Fruit fly (Drosophila melanogaster) whole organism, embryonic: ENCODE measurements around the gene CG11000.

Experiments
- Asciz ChIP-seq: fragments of 200-800 bp; sonication (Bioruptor generic); optimal IDR thresholded peaks from 2 replicates; lab custom pipeline; 2017; ENCODE audit warnings: missing biosample characterization, mild to moderate bottlenecking, missing genetic modification characterization, missing genetic modification reagents
- Awh ChIP-seq: fragments of 200-800 bp; sonication (Bioruptor generic); IDR thresholded peaks from 2 replicates; pipeline ENCODE4, ENCODE4 v1.3.6; 2022; ENCODE audit warnings: missing biosample characterization, missing genetic modification characterization
- BtbVII ChIP-seq: fragments of 200-800 bp; sonication (Bioruptor generic); optimal IDR thresholded peaks from 3 replicates; lab custom pipeline; 2017; ENCODE audit warnings: missing biosample characterization, mild to moderate bottlenecking, missing genetic modification characterization
- CG10147 ChIP-seq: fragments of 200-800 bp; sonication (Bioruptor generic); optimal IDR thresholded peaks from 2 replicates; lab custom pipeline; 2019; ENCODE audit warnings: missing biosample characterization, mild to moderate bottlenecking, missing genetic modification characterization, moderate library complexity
- CG10543 ChIP-seq: fragments of 200-800 bp; sonication (Bioruptor generic); optimal IDR thresholded peaks from 3 replicates; lab custom pipeline; 2017; ENCODE audit warnings: missing biosample characterization, mild to moderate bottlenecking, missing genetic modification characterization, moderate library complexity
- CG12071 ChIP-seq: fragments of 200-800 bp; sonication (Bioruptor generic); optimal IDR thresholded peaks from 3 replicates; lab custom pipeline; 2018; ENCODE audit warnings: missing biosample characterization, mild to moderate bottlenecking, missing genetic modification characterization
- CG12219 ChIP-seq: fragments of 200-800 bp; sonication (Bioruptor generic); optimal IDR thresholded peaks from 3 replicates; lab custom pipeline; 2018; ENCODE audit warnings: missing biosample characterization, mild to moderate bottlenecking, missing genetic modification characterization
- CG12942 ChIP-seq: fragments of 200-800 bp; sonication (Bioruptor generic); optimal IDR thresholded peaks from 3 replicates; lab custom pipeline; 2016; ENCODE audit warnings: missing biosample characterization, missing genetic modification characterization
- CG1603 ChIP-seq: fragments of 200-800 bp; sonication (Bioruptor generic); optimal IDR thresholded peaks from 2 replicates; lab custom pipeline; 2019; ENCODE audit warnings: missing biosample characterization, mild to moderate bottlenecking, missing genetic modification characterization, moderate library complexity
- CG1647 ChIP-seq: fragments of 200-800 bp; sonication (Bioruptor generic); optimal IDR thresholded peaks from 3 replicates; lab custom pipeline; 2016; ENCODE audit warnings: missing biosample characterization, missing genetic modification characterization
- CG2116 ChIP-seq: fragments of 200-800 bp; sonication (Bioruptor generic); optimal IDR thresholded peaks from 3 replicates; lab custom pipeline; 2018; ENCODE audit warnings: missing biosample characterization, mild to moderate bottlenecking, missing genetic modification characterization
- CG2120 ChIP-seq: fragments of 200-800 bp; sonication (Bioruptor generic); optimal IDR thresholded peaks from 3 replicates; lab custom pipeline; 2016; ENCODE audit warnings: missing biosample characterization, missing genetic modification characterization
- CG2129 ChIP-seq: fragments of 200-800 bp; sonication (Bioruptor generic); IDR thresholded peaks from 2 replicates; pipeline ENCODE4 v1.3.6; 2022; ENCODE audit warnings: missing biosample characterization, missing genetic modification characterization; ENCODE audit not compliant: partially characterized antibody
- CG31365 ChIP-seq: fragments of 200-800 bp; sonication (Bioruptor generic); optimal IDR thresholded peaks from 2 replicates; lab custom pipeline; 2018; ENCODE audit warnings: missing biosample characterization, mild to moderate bottlenecking, missing genetic modification characterization
- CG34422 ChIP-seq: fragments of 200-800 bp; sonication (Bioruptor generic); IDR thresholded peaks from 3 replicates; pipeline ENCODE4 v1.3.6; 2022; ENCODE audit warnings: missing biosample characterization, missing genetic modification characterization
- CG4282 ChIP-seq: fragments of 200-800 bp; sonication (Bioruptor generic); optimal IDR thresholded peaks from 2 replicates; lab custom pipeline; 2016; ENCODE audit warnings: missing biosample characterization, missing genetic modification characterization
- CG4730 ChIP-seq: fragments of 200-800 bp; sonication (Bioruptor generic); IDR thresholded peaks from 2 replicates; pipeline ENCODE4 v1.3.6; 2022; ENCODE audit warnings: missing biosample characterization, missing genetic modification characterization
- CG4854 ChIP-seq: fragments of 200-800 bp; sonication (Bioruptor generic); optimal IDR thresholded peaks from 2 replicates; lab custom pipeline; 2016; ENCODE audit warnings: missing biosample characterization, missing genetic modification characterization, inconsistent platforms
- CG7372 ChIP-seq: fragments of 200-800 bp; sonication (Bioruptor generic); IDR thresholded peaks from 2 replicates; pipeline ENCODE4 v1.3.6; 2022; ENCODE audit warnings: missing biosample characterization, missing genetic modification characterization
- CG7963 ChIP-seq: fragments of 200-800 bp; sonication (Bioruptor generic); IDR thresholded peaks from 3 replicates; pipeline ENCODE4 v1.3.6; 2022; ENCODE audit warnings: missing biosample characterization, missing genetic modification characterization; ENCODE audit not compliant: partially characterized antibody
- CG8089 ChIP-seq: fragments of 200-800 bp; sonication (Bioruptor generic); optimal IDR thresholded peaks from 3 replicates; lab custom pipeline; 2016; ENCODE audit warnings: missing biosample characterization, missing genetic modification characterization
- CG8281 ChIP-seq: fragments of 200-800 bp; sonication (Bioruptor generic); optimal IDR thresholded peaks from 2 replicates; lab custom pipeline; 2018; ENCODE audit warnings: missing biosample characterization, mild to moderate bottlenecking, missing genetic modification characterization, moderate library complexity
- CG9609 ChIP-seq: fragments of 200-800 bp; sonication (Bioruptor generic); optimal IDR thresholded peaks from 3 replicates; lab custom pipeline; 2016; ENCODE audit warnings: missing biosample characterization, missing genetic modification characterization
- CG9932 ChIP-seq: fragments of 200-800 bp; sonication (Bioruptor generic); IDR thresholded peaks from 2 replicates; pipeline ENCODE4 v1.3.6; 2022; ENCODE audit warnings: missing biosample characterization, missing genetic modification characterization
- ERR ChIP-seq: fragments of 200-800 bp; sonication (Bioruptor generic); optimal IDR thresholded peaks from 2 replicates; lab custom pipeline; 2016; ENCODE audit warnings: missing biosample characterization, missing genetic modification characterization
- Pdp1 ChIP-seq, 2 experiments: fragments of 200-800 bp; sonication (Bioruptor generic); optimal IDR thresholded peaks; 3 replicates each; lab custom pipeline; 2016; ENCODE audit warnings: missing biosample characterization in 2 of 2, missing genetic modification characterization in 2 of 2, mild to moderate bottlenecking in 1 of 2, moderate library complexity in 1 of 2
- Ptx1 ChIP-seq: fragments of 200-800 bp; sonication (Bioruptor generic); IDR thresholded peaks from 2 replicates; pipeline ENCODE4 v1.3.6; 2022; ENCODE audit warnings: missing biosample characterization, missing genetic modification characterization
- Rx ChIP-seq: fragments of 200-800 bp; sonication (Bioruptor generic); IDR thresholded peaks from 2 replicates; pipeline ENCODE4 v1.3.6; 2022; ENCODE audit warnings: missing biosample characterization, missing genetic modification characterization
- Trl ChIP-seq, 3 experiments: fragments of >200 bp in 2 of 3; fragments of 200-800 bp in 1 of 3; sonication (Bioruptor generic) in 1 of 3; optimal IDR thresholded peaks; 2 replicates in 1 of 3; 3 replicates in 2 of 3; lab custom pipeline; 2016 to 2017; ENCODE audit warnings: missing biosample characterization in 1 of 3, missing genetic modification characterization in 1 of 3
- aop ChIP-seq: fragments of 200-800 bp; sonication (Bioruptor generic); IDR thresholded peaks from 2 replicates; pipeline ENCODE4 v1.3.6; 2022; ENCODE audit warnings: missing biosample characterization, missing genetic modification characterization
- az2 ChIP-seq: fragments of 200-800 bp; sonication (Bioruptor generic); optimal IDR thresholded peaks from 3 replicates; lab custom pipeline; 2016; ENCODE audit warnings: missing biosample characterization, missing genetic modification characterization
- bbx ChIP-seq: fragments of 200-800 bp; sonication (Bioruptor generic); IDR thresholded peaks from 2 replicates; pipeline ENCODE4 v1.3.6; 2022; ENCODE audit warnings: missing biosample characterization, missing genetic modification characterization; ENCODE audit not compliant: partially characterized antibody
- bigmax ChIP-seq: fragments of 200-800 bp; sonication (Bioruptor generic); optimal IDR thresholded peaks from 2 replicates; lab custom pipeline; 2018; ENCODE audit warnings: missing biosample characterization, mild to moderate bottlenecking, missing genetic modification characterization
- cato ChIP-seq: fragments of 200-800 bp; sonication (Bioruptor generic); optimal IDR thresholded peaks from 2 replicates; lab custom pipeline; 2016; ENCODE audit warnings: missing biosample characterization, missing genetic modification characterization, borderline replicate concordance
- dimm ChIP-seq: fragments of 200-800 bp; sonication (Bioruptor generic); IDR thresholded peaks from 2 replicates; pipeline ENCODE4 v1.3.6; 2022; ENCODE audit warnings: missing biosample characterization, missing genetic modification characterization
- exex ChIP-seq: fragments of 200-800 bp; sonication (Bioruptor generic); optimal IDR thresholded peaks from 4 replicates; lab custom pipeline; 2018; ENCODE audit warnings: missing biosample characterization, mild to moderate bottlenecking, missing genetic modification characterization, moderate library complexity
- gcm ChIP-seq: fragments of 200-800 bp; sonication (Bioruptor generic); optimal IDR thresholded peaks from 2 replicates; lab custom pipeline; 2019; ENCODE audit warnings: missing biosample characterization, mild to moderate bottlenecking, missing genetic modification characterization, moderate library complexity
- kni ChIP-seq: fragments of 200-800 bp; sonication (Bioruptor generic); optimal IDR thresholded peaks from 3 replicates; lab custom pipeline; 2017; ENCODE audit warnings: mild to moderate bottlenecking, missing biosample characterization, missing genetic modification reagents, missing genetic modification characterization
- lab ChIP-seq: fragments of 200-800 bp; sonication (Bioruptor generic); optimal IDR thresholded peaks from 3 replicates; lab custom pipeline; 2017; ENCODE audit warnings: missing biosample characterization, missing genetic modification characterization, mild to moderate bottlenecking, moderate library complexity, missing genetic modification reagents
- salm ChIP-seq: fragments of 200-800 bp; sonication (Bioruptor generic); optimal IDR thresholded peaks from 2 replicates; lab custom pipeline; 2018; ENCODE audit warnings: missing biosample characterization, mild to moderate bottlenecking, missing genetic modification characterization
- sima ChIP-seq: fragments of 200-800 bp; sonication (Bioruptor generic); optimal IDR thresholded peaks from 2 replicates; lab custom pipeline; 2016; ENCODE audit warnings: missing biosample characterization, missing genetic modification characterization
- stwl ChIP-seq: fragments of 200-800 bp; sonication (Bioruptor generic); optimal IDR thresholded peaks from 3 replicates; lab custom pipeline; 2018; ENCODE audit warnings: missing biosample characterization, mild to moderate bottlenecking, missing genetic modification characterization, moderate library complexity
- tin ChIP-seq: fragments of 200-800 bp; sonication (Bioruptor generic); optimal IDR thresholded peaks from 3 replicates; lab custom pipeline; 2016; ENCODE audit warnings: missing biosample characterization, missing genetic modification characterization
- tup ChIP-seq: fragments of 200-800 bp; sonication (Bioruptor generic); optimal IDR thresholded peaks from 2 replicates; lab custom pipeline; 2016; ENCODE audit warnings: missing biosample characterization, mild to moderate bottlenecking, missing genetic modification characterization, moderate library complexity
- twi ChIP-seq: fragments of 200-800 bp; optimal IDR thresholded peaks from 2 replicates; lab custom pipeline; 2019; ENCODE audit warnings: missing biosample characterization, mild to moderate bottlenecking, missing genetic modification characterization, moderate library complexity
- vvl ChIP-seq: fragments of 200-800 bp; sonication (Bioruptor generic); IDR thresholded peaks from 2 replicates; pipeline ENCODE4 v1.3.6; 2022; ENCODE audit warnings: missing biosample characterization, missing genetic modification characterization
- z ChIP-seq: fragments of 200-800 bp; sonication (Bioruptor generic); IDR thresholded peaks from 3 replicates; pipeline ENCODE4 v1.3.6; 2022; ENCODE audit warnings: missing biosample characterization, missing genetic modification characterization

The CG11000 gene

DNA sequence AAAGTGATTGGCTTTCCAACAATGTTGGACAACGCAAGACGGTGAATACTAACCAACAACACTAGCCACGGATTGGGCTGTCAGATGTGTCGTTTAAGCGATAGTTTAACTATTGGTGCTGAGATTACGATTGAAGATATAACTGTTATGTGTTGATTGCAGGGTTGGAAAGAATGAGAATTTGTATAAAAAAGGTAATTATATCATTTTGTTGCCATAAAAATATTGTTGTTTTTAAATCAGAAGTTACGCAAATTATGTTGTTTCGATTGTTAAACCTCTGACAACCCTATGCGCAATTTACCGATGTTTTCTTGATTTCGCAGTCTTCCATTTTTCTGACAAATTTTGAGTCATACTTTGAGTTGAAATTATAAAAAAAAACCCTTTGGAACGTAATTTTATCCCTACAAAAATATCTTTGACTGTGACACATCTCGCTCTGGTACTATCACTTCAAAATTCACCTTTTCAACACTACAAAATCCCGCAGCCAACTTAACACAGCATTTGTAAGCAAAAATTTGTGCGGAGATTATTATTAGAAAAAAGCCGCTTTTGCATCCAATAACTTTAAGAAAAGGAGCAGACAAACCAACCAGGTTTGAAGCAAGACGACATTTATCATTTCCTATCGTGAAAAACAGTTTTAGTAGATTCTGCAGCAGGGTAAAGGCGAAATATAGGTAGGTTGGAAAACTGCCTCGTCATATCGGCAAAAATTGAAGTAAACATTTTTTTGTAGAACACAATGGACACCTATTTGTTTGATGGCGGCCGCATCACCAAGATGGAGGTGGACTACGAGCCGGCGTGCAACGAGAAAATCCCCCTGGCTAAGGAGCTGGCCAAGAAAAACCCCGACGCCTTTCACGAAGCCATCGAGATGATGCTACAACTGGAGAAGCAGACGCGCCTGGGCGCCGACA, 12.8 kb upstream of the CG11000 start, which contains the start of the genes Hat1 and Rpn5 (continued):
- TF ChIP-seq bbx (GFP tag; lab: Robert Waterston, UW) (peak; percentile 65), CG1647 (GFP tag; lab: Kevin White, UChicago) (peak; percentile 88), salm (tag; lab: Kevin White, UChicago) (no peak), kni (GFP tag; lab: Kevin White, UChicago) (no peak), Ptx1 (GFP tag; lab: Robert Waterston, UW) (peak; percentile 69), CG4282 (GFP tag; lab: Kevin White, UChicago) (peak; percentile 91), CG2116 (GFP tag; lab: Kevin White, UChicago) (peak; percentile 75), tup (GFP tag; lab: Kevin White, UChicago) (peak; percentile 56), bigmax (GFP tag; lab: Kevin White, UChicago) (no peak), CG10147 (GFP tag; lab: Kevin White, UChicago) (peak; percentile 78), CG1603 (tag; lab: Kevin White, UChicago) (peak; percentile 65), ERR (peak; percentile 78), CG2120 (peak; percentile 96), Rx (no peak; the same call in 1 of the 2 replicates), CG10543 (GFP tag; lab: Kevin White, UChicago) (peak; percentile 75), CG2129 (GFP tag; lab: Robert Waterston, UW) (peak; percentile 52), exex (peak; percentile 32), CG8281 (peak; percentile 36), tin (peak; percentile 88), CG7372 (0 out of 2 replicates have a peak, but pooled peaks have one; percentile 50), BtbVII (peak; percentile 60), CG7963 (GFP tag; lab: Robert Waterston, UW) (peak; percentile 56; the same call in 2 of the 3 replicates), dimm (GFP tag; lab: Robert Waterston, UW) (no peak), CG9932 (GFP tag; lab: Robert Waterston, UW) (peak; percentile 88), lab (GFP tag; lab: Kevin White, UChicago) (peak; percentile 83), CG12071 (GFP tag; lab: Kevin White, UChicago) (no peak), CG8089 (GFP tag; lab: Kevin White, UChicago) (peak; percentile 87), gcm (GFP tag; lab: Kevin White, UChicago) (peak; percentile 0), az2 (GFP tag; lab: Kevin White, UChicago) (peak; percentile 84), CG12219 (GFP tag; lab: Kevin White, UChicago) (no peak), twi (tag; lab: Kevin White, UChicago) (peak; percentile 61), vvl (GFP tag; lab: Robert Waterston, UW) (peak; percentile 59; the same call in 1 of the 2 replicates), CG4730 (GFP tag; lab: Robert Waterston, UW) (peak; percentile 4; the same call in 1 of the 2 replicates), CG34422 (GFP tag; lab: Robert Waterston, UW) (peak; percentile 36; the same call in 2 of the 3 replicates), CG12942 (GFP tag; lab: Kevin White, UChicago) (peak; percentile 88), Trl (optimal IDR thresholded peaks at IDR 0.05; lab: Kevin White, UChicago) (no peak), Trl (GFP tag; optimal IDR thresholded peaks at IDR 0.05; lab: Kevin White, UChicago) (peak; percentile 93), CG31365 (no peak), Pdp1 (GFP tag; optimal IDR thresholded peaks at IDR 0.05; lab: Kevin White, UChicago) (peak; percentile 89 to 94), stwl (tag; lab: Kevin White, UChicago) (peak; percentile 82), aop (no peak), cato (GFP tag; lab: Kevin White, UChicago) (peak; percentile 76), sima (peak; percentile 71), z (no peak), Asciz (GFP tag; lab: Kevin White, UChicago) (no peak), CG9609 (GFP tag; lab: Kevin White, UChicago) (peak; percentile 90), Awh (GFP tag; lab: Robert Waterston, UW) (no peak), CG4854 (GFP tag; lab: Kevin White, UChicago) (peak; percentile 80)
